Fruit fly (Drosophila melanogaster): ENCODE measurements around the gene Ns1.

- TF ChIP-seq Rel (GFP tag; optimal IDR thresholded peaks at IDR 0.05) = no peak
- TF ChIP-seq Rel (tag; optimal IDR thresholded peaks at IDR 0.05) = no peak
- TF ChIP-seq GATAd (GFP tag; optimal IDR thresholded peaks at IDR 0.05) = no peak
- TF ChIP-seq Vsx2 (GFP tag; optimal IDR thresholded peaks at IDR 0.05; ENCODE audit: partially characterized antibody) = no peak
- TF ChIP-seq pan (optimal IDR thresholded peaks at IDR 0.05) = no peak
- no peak for TF ChIP-seq Hr83 (GFP tag; optimal IDR thresholded peaks at IDR 0.05; ENCODE audit: poor library complexity, severe bottlenecking)
Measured at dm6 chr3R:17056905-17057251, 15.6 kb downstream of the Ns1 start.
